Worm (Caenorhabditis elegans) whole organism, L4 larva: ENCODE data around the gene srw-12.

Source experiments
- ama-1 ChIP-seq: fragments of 150-350 bp; optimal IDR thresholded peaks from 2 replicates; lab custom pipeline; 2014; ENCODE audit warnings: inconsistent platforms, mixed read lengths
- egl-43 ChIP-seq: fragments of 200-800 bp; sonication (Bioruptor generic); IDR thresholded peaks from 2 replicates; pipeline ENCODE4 v1.3.6; 2022; ENCODE audit warnings: missing genetic modification reagents, missing genetic modification characterization, missing compliant biosample characterization
- jun-1 ChIP-seq: fragments of 150-350 bp; optimal IDR thresholded peaks from 2 replicates; lab custom pipeline; 2014; ENCODE audit warnings: missing biosample characterization, missing genetic modification reagents, missing genetic modification characterization
- lin-13 ChIP-seq: fragments of 150-350 bp; optimal IDR thresholded peaks from 2 replicates; lab custom pipeline; 2014; ENCODE audit warnings: missing biosample characterization, missing genetic modification reagents, missing genetic modification characterization
- rbr-2 ChIP-seq: sonication (generic microtip); optimal IDR thresholded peaks from 2 replicates; lab custom pipeline; 2016; ENCODE audit warnings: missing genotype, missing genetic modification characterization, missing compliant biosample characterization
- snpc-1.2 ChIP-seq: fragments of 200-800 bp; sonication (Bioruptor generic); IDR thresholded peaks from 2 replicates; pipeline ENCODE4 v1.3.6; 2022; ENCODE audit warnings: missing genetic modification reagents, missing genetic modification characterization, missing compliant biosample characterization

DNA sequence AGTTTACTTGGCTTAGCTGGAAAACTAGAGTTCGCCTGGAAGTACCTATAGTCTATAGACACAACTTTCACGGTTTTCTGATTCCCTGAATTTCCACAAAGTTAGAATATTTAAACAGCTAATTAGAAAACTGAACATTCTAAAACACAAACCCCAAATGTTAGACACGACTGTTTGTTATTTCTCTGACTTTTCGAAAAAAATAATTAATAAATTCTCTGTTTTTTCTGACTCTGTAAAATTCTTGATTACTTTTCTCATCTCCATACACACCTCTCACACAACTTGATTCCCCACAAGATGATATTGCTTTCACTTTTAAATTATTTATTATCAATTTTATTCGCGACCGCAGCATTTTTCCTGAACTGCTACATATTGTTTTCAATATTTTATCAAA lies 15.1 kb upstream of the srw-12 start, which contains the start of gene srbc-75:
- TF ChIP-seq jun-1 (no peak), lin-13 (GFP tag; lab: Kevin White, UChicago) (no peak), rbr-2 (tag; lab: Kevin White, UChicago) (no peak), egl-43 (GFP tag; lab: Robert Waterston, UW) (no peak), ama-1 (lab: Kevin White, UChicago) (no peak), snpc-1.2 (no peak)
